Worm (Caenorhabditis elegans) whole organism, L4 larva: ENCODE data around the gene T27A10.5.

Experiments
- F44E2.7 ChIP-seq: fragments of 200-800 bp; sonication (Bioruptor generic); IDR thresholded peaks from 2 replicates; pipeline ENCODE4 v2.1.2; 2022; ENCODE audit warnings: missing genetic modification characterization, missing compliant biosample characterization
- T20F7.1 ChIP-seq: fragments of 200-800 bp; sonication (Bioruptor generic); optimal IDR thresholded peaks from 2 replicates; lab custom pipeline; 2018; ENCODE audit warnings: mild to moderate bottlenecking, missing genetic modification characterization, missing compliant biosample characterization
- T26A8.4 ChIP-seq: fragments of 200-800 bp; sonication (Bioruptor generic); IDR thresholded peaks from 2 replicates; pipeline ENCODE4 v1.3.6; 2022; ENCODE audit warnings: missing genetic modification characterization, missing compliant biosample characterization
- Y105C5A.15 ChIP-seq: fragments of 200-800 bp; sonication (Bioruptor generic); IDR thresholded peaks from 2 replicates; pipeline ENCODE4 v1.3.6; 2022; ENCODE audit warnings: missing genetic modification characterization, missing compliant biosample characterization
- Y5F2A.4 ChIP-seq: fragments of 200-800 bp; sonication (Bioruptor generic); optimal IDR thresholded peaks from 2 replicates; lab custom pipeline; 2018; ENCODE audit warnings: mild to moderate bottlenecking, missing genetic modification characterization, missing compliant biosample characterization
- Y75B8A.6 ChIP-seq: fragments of 200-800 bp; sonication (Bioruptor generic); IDR thresholded peaks from 2 replicates; pipeline ENCODE4 v1.3.6; 2022; ENCODE audit warnings: missing genetic modification reagents, missing genetic modification characterization, missing compliant biosample characterization
- ZK337.2 ChIP-seq: fragments of 200-800 bp; sonication (Bioruptor generic); IDR thresholded peaks from 2 replicates; pipeline ENCODE4 v1.3.6; 2022; ENCODE audit warnings: missing genetic modification reagents, missing genetic modification characterization, missing compliant biosample characterization
- aha-1 ChIP-seq: fragments of 150-350 bp; peaks from one replicate; lab custom pipeline; 2014; ENCODE audit warnings: missing biosample characterization, missing genetic modification characterization
- ama-1 ChIP-seq: fragments of 150-350 bp; optimal IDR thresholded peaks from 2 replicates; lab custom pipeline; 2014; ENCODE audit warnings: inconsistent platforms, mixed read lengths
- arid-1 ChIP-seq: fragments of 200-800 bp; sonication (Bioruptor generic); conservative IDR thresholded peaks from 2 replicates; pipeline ENCODE4 v1.3.6; 2022; ENCODE audit warnings: missing genetic modification reagents, missing genetic modification characterization, missing compliant biosample characterization
- ceh-28 ChIP-seq: fragments of 150-350 bp; optimal IDR thresholded peaks from 2 replicates; lab custom pipeline; 2014; ENCODE audit warnings: missing biosample characterization, missing genetic modification reagents, missing genetic modification characterization
- ceh-32 ChIP-seq: sonication (generic microtip); optimal IDR thresholded peaks from 2 replicates; lab custom pipeline; 2016; ENCODE audit warnings: mild to moderate bottlenecking, missing genetic modification characterization, missing compliant biosample characterization; ENCODE audit not compliant: poor library complexity
- ceh-44 ChIP-seq: fragments of 200-800 bp; sonication (Bioruptor generic); IDR thresholded peaks from 2 replicates; pipeline ENCODE4 v1.3.6; 2022; ENCODE audit warnings: missing genetic modification reagents, missing genetic modification characterization, missing compliant biosample characterization
- ceh-62 ChIP-seq: sonication (generic microtip); optimal IDR thresholded peaks from 2 replicates; lab custom pipeline; 2017; ENCODE audit warnings: missing biosample characterization, missing genetic modification characterization
- ceh-82 ChIP-seq: sonication (generic microtip); optimal IDR thresholded peaks from 2 replicates; lab custom pipeline; 2017; ENCODE audit warnings: missing biosample characterization, missing genetic modification characterization
- ctbp-1 ChIP-seq: fragments of 200-800 bp; sonication (Bioruptor generic); IDR thresholded peaks from 2 replicates; pipeline ENCODE4 v1.3.6; 2022; ENCODE audit warnings: missing genetic modification reagents, missing genetic modification characterization, missing compliant biosample characterization
- daf-16 ChIP-seq, 3 experiments: sonication (generic microtip); optimal IDR thresholded peaks; 2 replicates each; lab custom pipeline; 2016 to 2017; ENCODE audit warnings: missing genetic modification characterization in 3 of 3, missing genetic modification reagents in 3 of 3, mild to moderate bottlenecking in 2 of 3, missing compliant biosample characterization in 2 of 3, missing biosample characterization in 1 of 3, moderate library complexity in 1 of 3
- daf-19 ChIP-seq: fragments of 200-800 bp; sonication (Bioruptor generic); conservative IDR thresholded peaks from 2 replicates; pipeline ENCODE4 v1.3.6; 2022; ENCODE audit warnings: missing genetic modification characterization, missing compliant biosample characterization
- daf-8 ChIP-seq: fragments of 200-800 bp; sonication (Bioruptor generic); IDR thresholded peaks from 2 replicates; pipeline ENCODE4 v1.3.6; 2022; ENCODE audit warnings: missing genetic modification characterization, missing compliant biosample characterization
- dmd-9 ChIP-seq: fragments of 200-800 bp; sonication (Bioruptor generic); IDR thresholded peaks from 2 replicates; pipeline ENCODE4 v1.3.6; 2022; ENCODE audit warnings: missing genetic modification reagents, missing genetic modification characterization, missing compliant biosample characterization
- egl-43 ChIP-seq: fragments of 200-800 bp; sonication (Bioruptor generic); IDR thresholded peaks from 2 replicates; pipeline ENCODE4 v1.3.6; 2022; ENCODE audit warnings: missing genetic modification reagents, missing genetic modification characterization, missing compliant biosample characterization
- hif-1 ChIP-seq, 2 experiments: sonication (generic microtip); optimal IDR thresholded peaks; 2 replicates each; lab custom pipeline; 2016 to 2017; ENCODE audit warnings: missing compliant biosample characterization in 2 of 2, missing genetic modification characterization in 2 of 2, missing genetic modification reagents in 2 of 2, missing genotype in 2 of 2, mild to moderate bottlenecking in 1 of 2
- hlh-11 ChIP-seq: fragments of 200-800 bp; sonication (Bioruptor generic); optimal IDR thresholded peaks from 2 replicates; lab custom pipeline; 2018; ENCODE audit warnings: mild to moderate bottlenecking, missing genetic modification characterization, missing compliant biosample characterization
- hlh-30 ChIP-seq: sonication (generic microtip); optimal IDR thresholded peaks from 2 replicates; lab custom pipeline; 2017; ENCODE audit warnings: antibody characterized with exemption, mild to moderate bottlenecking, missing genetic modification characterization, missing compliant biosample characterization; ENCODE audit not compliant: insufficient read depth
- lim-7 ChIP-seq: fragments of 200-800 bp; sonication (Bioruptor generic); IDR thresholded peaks from 2 replicates; pipeline ENCODE4 v1.3.6; 2022; ENCODE audit warnings: missing genetic modification characterization, missing compliant biosample characterization
- lin-13 ChIP-seq: fragments of 150-350 bp; optimal IDR thresholded peaks from 2 replicates; lab custom pipeline; 2014; ENCODE audit warnings: missing biosample characterization, missing genetic modification reagents, missing genetic modification characterization
- lin-38 ChIP-seq: fragments of 200-800 bp; sonication (Bioruptor generic); IDR thresholded peaks from 2 replicates; pipeline ENCODE4 v1.3.6; 2022; ENCODE audit warnings: missing genetic modification reagents, missing genetic modification characterization, missing compliant biosample characterization
- lir-3 ChIP-seq: sonication (generic microtip); optimal IDR thresholded peaks from 2 replicates; lab custom pipeline; 2016; ENCODE audit warnings: mild to moderate bottlenecking, missing genetic modification characterization, missing compliant biosample characterization
- lsy-2 ChIP-seq, 2 experiments: fragments of 150-350 bp in 1 of 2; sonication (generic microtip) in 1 of 2; optimal IDR thresholded peaks; 2 replicates each; lab custom pipeline; 2014 to 2017; ENCODE audit warnings: missing biosample characterization in 2 of 2, missing genetic modification characterization in 2 of 2
- mep-1 ChIP-seq: fragments of 150-350 bp; sonication (generic microtip); optimal IDR thresholded peaks from 3 replicates; lab custom pipeline; 2014; ENCODE audit warnings: missing biosample characterization, missing genetic modification characterization
- nhr-10 ChIP-seq: fragments of 150-350 bp; optimal IDR thresholded peaks from 2 replicates; lab custom pipeline; 2014; ENCODE audit warnings: missing biosample characterization, missing genetic modification characterization
- nhr-28 ChIP-seq: fragments of 150-350 bp; optimal IDR thresholded peaks from 2 replicates; lab custom pipeline; 2014; ENCODE audit warnings: missing biosample characterization, missing genetic modification characterization
- nhr-42 ChIP-seq: fragments of 200-800 bp; sonication (Bioruptor generic); IDR thresholded peaks from 2 replicates; pipeline ENCODE4 v1.3.6; 2022; ENCODE audit warnings: missing genetic modification characterization, missing compliant biosample characterization
- nhr-48 ChIP-seq: sonication (generic microtip); optimal IDR thresholded peaks from 2 replicates; lab custom pipeline; 2016; ENCODE audit warnings: mild to moderate bottlenecking, missing genetic modification characterization, missing compliant biosample characterization
- nhr-77 ChIP-seq: fragments of 150-350 bp; optimal IDR thresholded peaks from 2 replicates; lab custom pipeline; 2014; ENCODE audit warnings: missing biosample characterization, missing genetic modification characterization
- saeg-2 ChIP-seq: fragments of 200-800 bp; sonication (Bioruptor generic); IDR thresholded peaks from 2 replicates; pipeline ENCODE4 v1.3.6; 2022; ENCODE audit warnings: missing genetic modification reagents, missing genetic modification characterization, missing compliant biosample characterization
- sdz-12 ChIP-seq: fragments of 200-800 bp; sonication (Bioruptor generic); optimal IDR thresholded peaks from 2 replicates; lab custom pipeline; 2018; ENCODE audit warnings: mild to moderate bottlenecking, missing genetic modification characterization, missing compliant biosample characterization
- set-16 ChIP-seq: fragments of 200-800 bp; sonication (Bioruptor generic); IDR thresholded peaks from 2 replicates; pipeline ENCODE4 v1.3.6; 2022; ENCODE audit warnings: missing genetic modification reagents, missing genetic modification characterization, missing compliant biosample characterization
- skn-1 ChIP-seq: fragments of 150-350 bp; optimal IDR thresholded peaks from 2 replicates; lab custom pipeline; 2014; ENCODE audit warnings: missing biosample characterization, missing genetic modification characterization
- tag-97 ChIP-seq: fragments of 200-800 bp; sonication (Bioruptor generic); IDR thresholded peaks from 2 replicates; pipeline ENCODE4 v1.3.6; 2022; ENCODE audit warnings: missing genetic modification characterization, missing compliant biosample characterization
- unc-62 ChIP-seq, 3 experiments: fragments of 150-350 bp in 1 of 3; sonication (generic microtip); optimal IDR thresholded peaks in 2 of 3; peaks in 1 of 3; 1 replicate in 1 of 3; 2 replicates in 2 of 3; lab custom pipeline; 2014 to 2017; ENCODE audit warnings: missing biosample characterization in 3 of 3, missing genetic modification characterization in 3 of 3, missing genetic modification reagents in 3 of 3, missing genotype in 1 of 3
- vab-7 ChIP-seq: fragments of 200-800 bp; sonication (Bioruptor generic); IDR thresholded peaks from 2 replicates; pipeline ENCODE4 v1.3.6; 2022; ENCODE audit warnings: missing genetic modification reagents, missing genetic modification characterization, missing compliant biosample characterization
- zip-2 ChIP-seq: fragments of 150-350 bp; optimal IDR thresholded peaks from 2 replicates; lab custom pipeline; 2014; ENCODE audit warnings: missing biosample characterization, missing genetic modification characterization
- ztf-11 ChIP-seq: fragments of 150-350 bp; optimal IDR thresholded peaks from 2 replicates; lab custom pipeline; 2014; ENCODE audit warnings: missing biosample characterization, missing genetic modification characterization
- ztf-7 ChIP-seq: fragments of 150-350 bp; optimal IDR thresholded peaks from 2 replicates; lab custom pipeline; 2014; ENCODE audit warnings: missing biosample characterization, missing genetic modification characterization

The T27A10.5 gene

ce11 chrX:3547828-3548227 is 25.6 kb downstream of the T27A10.5 start:
- TF ChIP-seq unc-62 (GFP tag; optimal IDR thresholded peaks at IDR 0.05 in 1 of 2; lab: Kevin White, UChicago) (peak in 1 of 2 experiments; percentile 92), unc-62 (tag; optimal IDR thresholded peaks at IDR 0.05; lab: Kevin White, UChicago) (no peak), nhr-77 (tag; lab: Kevin White, UChicago) (no peak), Y105C5A.15 (GFP tag; lab: Robert Waterston, UW) (no peak)
- TF ChIP-seq, all 104 proteins: peak for 1

ce11 chrX:3547097-3547496 is 26.3 kb downstream of the T27A10.5 start:
- no peak for TF ChIP-seq daf-8 (GFP tag; lab: Robert Waterston, UW)
- TF ChIP-seq nhr-10 (tag; lab: Kevin White, UChicago), result no peak
- TF ChIP-seq vab-7 (GFP tag; lab: Robert Waterston, UW), result no peak
- TF ChIP-seq sdz-12 (GFP tag; lab: Kevin White, UChicago), result no peak
- no peak for TF ChIP-seq mep-1
- TF ChIP-seq egl-43 (GFP tag; lab: Robert Waterston, UW), result no peak
- TF ChIP-seq nhr-48 (tag; lab: Kevin White, UChicago), result no peak
- TF ChIP-seq ZK337.2 (GFP tag; lab: Robert Waterston, UW), result no peak
- no peak for TF ChIP-seq dmd-9 (GFP tag; lab: Robert Waterston, UW)
- no peak for TF ChIP-seq Y5F2A.4 (GFP tag; lab: Kevin White, UChicago)

ce11 chrX:3542242-3542641 is 31.1 kb downstream of the T27A10.5 start, which contains the start of gene rgs-7:
rgs-7 (plus strand) TSS chrX:3542542.
- TF ChIP-seq lsy-2 (tag; optimal IDR thresholded peaks at IDR 0.05; lab: Kevin White, UChicago) (no peak), ceh-28 (tag; lab: Kevin White, UChicago) (no peak), daf-19 (no peak), skn-1 (tag; lab: Kevin White, UChicago) (no peak), Y75B8A.6 (GFP tag; lab: Robert Waterston, UW) (no peak), T20F7.1 (no peak), ceh-32 (tag; lab: Kevin White, UChicago) (no peak), ctbp-1 (GFP tag; lab: Robert Waterston, UW) (no peak), lir-3 (no peak), mep-1 (no peak), ceh-82 (tag; lab: Kevin White, UChicago) (no peak), zip-2 (no peak), nhr-28 (tag; lab: Kevin White, UChicago) (no peak), nhr-42 (GFP tag; lab: Robert Waterston, UW) (no peak), set-16 (GFP tag; lab: Robert Waterston, UW) (no peak), ZK337.2 (GFP tag; lab: Robert Waterston, UW) (no peak), nhr-48 (tag; lab: Kevin White, UChicago) (no peak)

ce11 chrX:3540861-3541260 is 32.5 kb downstream of the T27A10.5 start:
- TF ChIP-seq lin-13 (GFP tag; lab: Kevin White, UChicago), result peak; percentile 67
- no peak for TF ChIP-seq hlh-11
- no peak for TF ChIP-seq T26A8.4 (GFP tag; lab: Robert Waterston, UW)
- no peak for TF ChIP-seq F44E2.7 (GFP tag; lab: Robert Waterston, UW)
- TF ChIP-seq ceh-44, result no peak
- no peak for TF ChIP-seq arid-1 (GFP tag; lab: Robert Waterston, UW)
- TF ChIP-seq hif-1 (tag; optimal IDR thresholded peaks at IDR 0.05; lab: Kevin White, UChicago), result peak in 1 of 2 experiments; percentile 25
- TF ChIP-seq ztf-7 (tag; lab: Kevin White, UChicago), result no peak
- no peak for TF ChIP-seq tag-97 (GFP tag; lab: Robert Waterston, UW)
- no peak for TF ChIP-seq daf-8 (GFP tag; lab: Robert Waterston, UW)
- no peak for TF ChIP-seq lim-7
- TF ChIP-seq nhr-77 (tag; lab: Kevin White, UChicago), result no peak
- no peak for TF ChIP-seq Y5F2A.4 (GFP tag; lab: Kevin White, UChicago)
- no peak for TF ChIP-seq lin-38 (GFP tag; lab: Robert Waterston, UW)
- TF ChIP-seq aha-1 (tag; lab: Kevin White, UChicago), result peak; percentile 94
- TF ChIP-seq daf-16 (GFP tag; optimal IDR thresholded peaks at IDR 0.05; lab: Kevin White, UChicago), result no peak
- TF ChIP-seq daf-16 (tag; optimal IDR thresholded peaks at IDR 0.05; lab: Kevin White, UChicago), result no peak
- peak in 1 of 2 experiments; percentile 48 for TF ChIP-seq lsy-2 (tag; optimal IDR thresholded peaks at IDR 0.05; lab: Kevin White, UChicago)
- no peak for TF ChIP-seq ztf-11 (tag; lab: Kevin White, UChicago)
- no peak for TF ChIP-seq ceh-62 (tag; lab: Kevin White, UChicago)
- peak; percentile 55 for TF ChIP-seq ama-1 (lab: Kevin White, UChicago)
- TF ChIP-seq hlh-30 (tag; lab: Kevin White, UChicago), result peak; percentile 56
- TF ChIP-seq unc-62 (GFP tag; optimal IDR thresholded peaks at IDR 0.05 in 1 of 2; lab: Kevin White, UChicago), result peak in 1 of 2 experiments; percentile 90
- no peak for TF ChIP-seq unc-62 (tag; optimal IDR thresholded peaks at IDR 0.05; lab: Kevin White, UChicago)
- no peak for TF ChIP-seq saeg-2 (GFP tag; lab: Robert Waterston, UW)
- TF ChIP-seq nhr-10 (tag; lab: Kevin White, UChicago), result no peak
